Fruit fly (Drosophila melanogaster) whole organism, embryonic: ENCODE data around the gene Spn28Dc.

ENCODE experiments used
- Atf6 ChIP-seq: fragments of 200-800 bp; sonication (Bioruptor generic); IDR thresholded peaks from 2 replicates; pipeline ENCODE4 v1.3.6; 2022; ENCODE audit warnings: missing biosample characterization, missing genetic modification characterization
- Bteb2 ChIP-seq: fragments of 200-800 bp; sonication (Bioruptor generic); optimal IDR thresholded peaks from 2 replicates; lab custom pipeline; 2016; ENCODE audit warnings: missing biosample characterization, missing genetic modification characterization
- CG11695 ChIP-seq: fragments of 200-800 bp; sonication (Bioruptor generic); IDR thresholded peaks from 3 replicates; pipeline ENCODE4 v1.3.6; 2022; ENCODE audit warnings: missing biosample characterization, missing genetic modification characterization
- CG12219 ChIP-seq: fragments of 200-800 bp; sonication (Bioruptor generic); optimal IDR thresholded peaks from 3 replicates; lab custom pipeline; 2018; ENCODE audit warnings: missing biosample characterization, mild to moderate bottlenecking, missing genetic modification characterization
- CG14860 ChIP-seq: fragments of 200-800 bp; sonication (Bioruptor generic); IDR thresholded peaks from 3 replicates; pipeline ENCODE4 v1.3.6; 2022; ENCODE audit warnings: missing biosample characterization, missing genetic modification characterization; ENCODE audit not compliant: partially characterized antibody
- CG14965 ChIP-seq: fragments of 200-800 bp; sonication (Bioruptor generic); optimal IDR thresholded peaks from 2 replicates; lab custom pipeline; 2016; ENCODE audit warnings: missing biosample characterization, missing genetic modification characterization, borderline replicate concordance
- CG15479 ChIP-seq: fragments of 200-800 bp; sonication (Bioruptor generic); optimal IDR thresholded peaks from 3 replicates; lab custom pipeline; 2019; ENCODE audit warnings: missing biosample characterization, mild to moderate bottlenecking, missing genetic modification characterization, moderate library complexity
- CG18476 ChIP-seq: fragments of 200-800 bp; sonication (Bioruptor generic); optimal IDR thresholded peaks from 2 replicates; lab custom pipeline; 2016; ENCODE audit warnings: missing biosample characterization, mild to moderate bottlenecking, missing genetic modification characterization
- CG2120 ChIP-seq: fragments of 200-800 bp; sonication (Bioruptor generic); optimal IDR thresholded peaks from 3 replicates; lab custom pipeline; 2016; ENCODE audit warnings: missing biosample characterization, missing genetic modification characterization
- CG2875 ChIP-seq: fragments of 200-800 bp; sonication (Bioruptor generic); optimal IDR thresholded peaks from 2 replicates; lab custom pipeline; 2017; ENCODE audit warnings: missing biosample characterization, mild to moderate bottlenecking, missing genetic modification characterization, missing genetic modification reagents
- CG31441 ChIP-seq: fragments of 200-800 bp; sonication (Bioruptor generic); IDR thresholded peaks from 2 replicates; pipeline ENCODE4 v1.3.6; 2022; ENCODE audit warnings: missing biosample characterization, missing genetic modification characterization
- CG43689 ChIP-seq: fragments of 200-800 bp; sonication (Bioruptor generic); IDR thresholded peaks from 2 replicates; pipeline ENCODE4 v1.3.6; 2022; ENCODE audit warnings: missing biosample characterization, missing genetic modification characterization
- CG5953 ChIP-seq: fragments of 200-800 bp; sonication (Bioruptor generic); IDR thresholded peaks from 2 replicates; pipeline ENCODE4 v1.3.6; 2022; ENCODE audit warnings: missing biosample characterization, missing genetic modification characterization
- CG6689 ChIP-seq: fragments of 200-800 bp; sonication (Bioruptor generic); IDR thresholded peaks from 2 replicates; pipeline ENCODE4 v1.3.6; 2022; ENCODE audit warnings: missing biosample characterization, missing genetic modification characterization
- CG6854 ChIP-seq: fragments of 200-800 bp; sonication (Bioruptor generic); optimal IDR thresholded peaks from 3 replicates; lab custom pipeline; 2017; ENCODE audit warnings: missing biosample characterization, mild to moderate bottlenecking, missing genetic modification characterization
- CG8290 ChIP-seq, 3 experiments: fragments of 200-800 bp; sonication (Bioruptor generic); optimal IDR thresholded peaks; 2 replicates each; lab custom pipeline; 2016 to 2019; ENCODE audit warnings: missing biosample characterization in 3 of 3, missing genetic modification characterization in 3 of 3, mild to moderate bottlenecking in 2 of 3, moderate library complexity in 1 of 3
- CoRest ChIP-seq: fragments of 200-800 bp; sonication (Bioruptor generic); optimal IDR thresholded peaks from 3 replicates; lab custom pipeline; 2018; ENCODE audit warnings: missing biosample characterization, mild to moderate bottlenecking, missing genetic modification characterization, moderate library complexity
- Drgx ChIP-seq: fragments of 200-800 bp; sonication (Bioruptor generic); IDR thresholded peaks from 2 replicates; pipeline ENCODE4 v1.3.6; 2022; ENCODE audit warnings: missing biosample characterization, missing genetic modification characterization
- Fer2 ChIP-seq: fragments of 200-800 bp; sonication (Bioruptor generic); optimal IDR thresholded peaks from 2 replicates; lab custom pipeline; 2018; ENCODE audit warnings: missing biosample characterization, mild to moderate bottlenecking, missing genetic modification characterization, moderate library complexity
- Hsf ChIP-seq: fragments of 200-800 bp; sonication (Bioruptor generic); optimal IDR thresholded peaks from 3 replicates; lab custom pipeline; 2016; ENCODE audit warnings: missing biosample characterization, missing genetic modification characterization
- Meics ChIP-seq: fragments of 200-800 bp; sonication (Bioruptor generic); optimal IDR thresholded peaks from 2 replicates; lab custom pipeline; 2017; ENCODE audit warnings: missing biosample characterization, mild to moderate bottlenecking, missing genetic modification characterization
- Oli ChIP-seq: fragments of 200-800 bp; sonication (Bioruptor generic); optimal IDR thresholded peaks from 2 replicates; lab custom pipeline; 2018; ENCODE audit warnings: missing biosample characterization, mild to moderate bottlenecking, missing genetic modification characterization, moderate library complexity
- Scr ChIP-seq: fragments of 200-800 bp; sonication (Bioruptor generic); IDR thresholded peaks from 2 replicates; pipeline ENCODE4 v1.3.6; 2022; ENCODE audit warnings: missing biosample characterization, missing genetic modification characterization; ENCODE audit not compliant: partially characterized antibody
- Six4 ChIP-seq: fragments of 200-800 bp; sonication (Bioruptor generic); optimal IDR thresholded peaks from 2 replicates; lab custom pipeline; 2016; ENCODE audit warnings: missing biosample characterization, missing genetic modification characterization
- Ssrp ChIP-seq: fragments of 200-800 bp; sonication (Bioruptor generic); optimal IDR thresholded peaks from 2 replicates; lab custom pipeline; 2018; ENCODE audit warnings: missing biosample characterization, mild to moderate bottlenecking, missing genetic modification characterization, moderate library complexity
- Trl ChIP-seq, 3 experiments: fragments of >200 bp in 2 of 3; fragments of 200-800 bp in 1 of 3; sonication (Bioruptor generic) in 1 of 3; optimal IDR thresholded peaks; 2 replicates in 1 of 3; 3 replicates in 2 of 3; lab custom pipeline; 2016 to 2017; ENCODE audit warnings: missing biosample characterization in 1 of 3, missing genetic modification characterization in 1 of 3
- ci ChIP-seq: fragments of 200-800 bp; sonication (Bioruptor generic); IDR thresholded peaks from 3 replicates; pipeline ENCODE4 v1.3.6; 2022; ENCODE audit warnings: missing biosample characterization, missing genetic modification characterization
- dmrt99B ChIP-seq: fragments of 200-800 bp; sonication (Bioruptor generic); optimal IDR thresholded peaks from 2 replicates; lab custom pipeline; 2018; ENCODE audit warnings: missing biosample characterization, mild to moderate bottlenecking, missing genetic modification characterization, moderate library complexity
- en ChIP-seq: fragments of 200-800 bp; sonication (Bioruptor generic); optimal IDR thresholded peaks from 2 replicates; lab custom pipeline; 2016; ENCODE audit warnings: missing biosample characterization, missing genetic modification characterization
- eve ChIP-seq, 2 experiments: fragments of >200 bp; optimal IDR thresholded peaks; 2 replicates each; lab custom pipeline; 2017; ENCODE audit warnings: missing biosample characterization in 2 of 2, missing genetic modification characterization in 2 of 2
- ewg ChIP-seq: fragments of 200-800 bp; sonication (Bioruptor generic); optimal IDR thresholded peaks from 3 replicates; lab custom pipeline; 2017; ENCODE audit warnings: mild to moderate bottlenecking, missing biosample characterization, missing genetic modification reagents, missing genetic modification characterization
- fd96Cb ChIP-seq: fragments of 200-800 bp; sonication (Bioruptor generic); optimal IDR thresholded peaks from 2 replicates; lab custom pipeline; 2018; ENCODE audit warnings: missing biosample characterization, mild to moderate bottlenecking, missing genetic modification characterization, moderate library complexity
- gem ChIP-seq: fragments of 200-800 bp; sonication (Bioruptor generic); optimal IDR thresholded peaks from 2 replicates; lab custom pipeline; 2019; ENCODE audit warnings: missing biosample characterization, mild to moderate bottlenecking, missing genetic modification characterization, moderate library complexity
- grau ChIP-seq: fragments of 200-800 bp; optimal IDR thresholded peaks from 3 replicates; lab custom pipeline; 2019; ENCODE audit warnings: missing biosample characterization, mild to moderate bottlenecking, missing genetic modification characterization, moderate library complexity
- knrl ChIP-seq: fragments of 200-800 bp; sonication (Bioruptor generic); IDR thresholded peaks from 3 replicates; pipeline ENCODE4 v1.3.6; 2022; ENCODE audit warnings: missing biosample characterization, missing genetic modification characterization; ENCODE audit not compliant: partially characterized antibody
- lilli ChIP-seq: fragments of 200-800 bp; sonication (Bioruptor generic); optimal IDR thresholded peaks from 3 replicates; lab custom pipeline; 2016; ENCODE audit warnings: missing biosample characterization, missing genetic modification characterization
- mirr ChIP-seq: fragments of 200-800 bp; sonication (Bioruptor generic); optimal IDR thresholded peaks from 3 replicates; lab custom pipeline; 2018; ENCODE audit warnings: missing biosample characterization, mild to moderate bottlenecking, missing genetic modification characterization
- mld ChIP-seq: fragments of 200-800 bp; sonication (Bioruptor generic); IDR thresholded peaks from 3 replicates; pipeline ENCODE4 v1.3.6; 2022; ENCODE audit warnings: missing biosample characterization, missing genetic modification characterization; ENCODE audit not compliant: partially characterized antibody
- onecut ChIP-seq: fragments of 200-800 bp; sonication (Bioruptor generic); IDR thresholded peaks from 2 replicates; pipeline ENCODE4 v1.3.6; 2022; ENCODE audit warnings: missing biosample characterization, missing genetic modification characterization
- pum ChIP-seq: fragments of 200-800 bp; sonication (Bioruptor generic); optimal IDR thresholded peaks from 2 replicates; lab custom pipeline; 2016; ENCODE audit warnings: missing biosample characterization, missing genetic modification characterization
- ranshi ChIP-seq: fragments of 200-800 bp; sonication (Bioruptor generic); IDR thresholded peaks from 2 replicates; pipeline ENCODE4 v1.3.6; 2022; ENCODE audit warnings: missing biosample characterization, missing genetic modification characterization
- row ChIP-seq: fragments of 200-800 bp; sonication (Bioruptor generic); IDR thresholded peaks from 3 replicates; pipeline ENCODE4 v1.3.6; 2022; ENCODE audit warnings: missing biosample characterization, missing genetic modification characterization
- sd ChIP-seq: fragments of 200-800 bp; sonication (Bioruptor generic); optimal IDR thresholded peaks from 3 replicates; lab custom pipeline; 2018; ENCODE audit warnings: missing biosample characterization, mild to moderate bottlenecking, missing genetic modification characterization, moderate library complexity
- sqz ChIP-seq: fragments of 200-800 bp; sonication (Bioruptor generic); optimal IDR thresholded peaks from 3 replicates; lab custom pipeline; 2018; ENCODE audit warnings: missing biosample characterization, mild to moderate bottlenecking, missing genetic modification characterization
- tna ChIP-seq: fragments of 200-800 bp; sonication (Bioruptor generic); IDR thresholded peaks from 2 replicates; pipeline ENCODE4 v1.3.6; 2022; ENCODE audit warnings: missing biosample characterization, missing genetic modification characterization; ENCODE audit not compliant: partially characterized antibody
- vvl ChIP-seq: fragments of 200-800 bp; sonication (Bioruptor generic); IDR thresholded peaks from 2 replicates; pipeline ENCODE4 v1.3.6; 2022; ENCODE audit warnings: missing biosample characterization, missing genetic modification characterization

Spn28Dc gene

DNA sequence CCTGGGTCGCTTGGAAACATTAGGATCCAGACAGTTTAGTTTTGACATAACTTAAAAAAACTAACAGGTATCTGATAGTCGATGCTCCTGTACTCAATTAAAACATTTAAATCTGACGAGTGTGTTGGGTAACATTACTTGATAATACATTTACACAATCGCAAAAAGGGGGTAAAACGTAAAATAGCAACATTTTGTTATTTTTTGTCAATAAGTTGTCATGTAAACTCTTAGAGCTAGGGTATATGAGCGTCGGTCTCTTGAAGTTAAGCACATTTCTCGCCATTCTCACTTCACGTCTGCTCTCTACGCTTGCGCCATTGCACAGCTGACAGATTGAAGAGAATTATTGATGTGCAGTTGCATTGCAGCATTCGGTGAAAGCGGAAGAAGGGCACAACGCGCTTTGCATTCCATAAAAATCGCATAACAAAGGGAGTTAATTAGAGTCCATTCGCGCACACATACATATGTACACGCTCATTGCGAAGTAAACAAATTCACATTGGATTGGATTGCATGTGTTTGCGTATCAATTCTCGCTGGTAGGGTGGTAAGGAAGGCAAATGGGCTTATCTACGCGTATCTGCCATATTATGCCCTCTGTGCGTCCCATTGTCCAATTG, 22.0 kb downstream of the Spn28Dc start (continued):
- TF ChIP-seq ranshi (GFP tag; lab: Robert Waterston, UW), result 0 out of 2 replicates have a peak, but pooled peaks have one; percentile 12
- TF ChIP-seq CoRest (tag; lab: Kevin White, UChicago), result peak; percentile 12
- peak; percentile 53 for TF ChIP-seq Scr (GFP tag; lab: Robert Waterston, UW)
- peak; percentile 27 for TF ChIP-seq fd96Cb (tag; lab: Kevin White, UChicago)
- TF ChIP-seq CG2120 (GFP tag; lab: Kevin White, UChicago), result peak; percentile 11
- peak; percentile 63 for TF ChIP-seq row (GFP tag; lab: Robert Waterston, UW)
- peak; percentile 45; the same call in 1 of the 2 replicates for TF ChIP-seq vvl (GFP tag; lab: Robert Waterston, UW)
- TF ChIP-seq Oli (tag; lab: Kevin White, UChicago), result peak; percentile 11
- no peak for TF ChIP-seq CG8290 (GFP tag; optimal IDR thresholded peaks at IDR 0.05; lab: Kevin White, UChicago)
- peak in 1 of 2 experiments; percentile 51 for TF ChIP-seq CG8290 (tag; optimal IDR thresholded peaks at IDR 0.05; lab: Kevin White, UChicago)
- TF ChIP-seq en (GFP tag; lab: Kevin White, UChicago), result peak; percentile 9
- TF ChIP-seq Trl (optimal IDR thresholded peaks at IDR 0.05; lab: Kevin White, UChicago), result peak; percentile 27 to 38
- peak; percentile 7 for TF ChIP-seq Trl (GFP tag; optimal IDR thresholded peaks at IDR 0.05; lab: Kevin White, UChicago)
- peak; percentile 28 for TF ChIP-seq CG15479
- peak; percentile 2 for TF ChIP-seq CG18476 (GFP tag; lab: Kevin White, UChicago)
- peak; percentile 88 for TF ChIP-seq ewg (GFP tag; lab: Kevin White, UChicago)
- TF ChIP-seq CG12219, result peak; percentile 24
- TF ChIP-seq CG14860 (GFP tag; lab: Robert Waterston, UW), result peak; percentile 84
- no peak for TF ChIP-seq eve (GFP tag; optimal IDR thresholded peaks at IDR 0.05; lab: Kevin White, UChicago)
- peak; percentile 57; the same call in 2 of the 3 replicates for TF ChIP-seq mld (GFP tag; lab: Robert Waterston, UW)
- peak; percentile 44 for TF ChIP-seq mirr
- TF ChIP-seq dmrt99B (tag; lab: Kevin White, UChicago), result peak; percentile 20
- peak; percentile 5 for TF ChIP-seq sqz (GFP tag; lab: Kevin White, UChicago)
- TF ChIP-seq Bteb2, result peak; percentile 9
- peak; percentile 46 for TF ChIP-seq gem (tag; lab: Kevin White, UChicago)
- no peak for TF ChIP-seq CG2875 (GFP tag; lab: Kevin White, UChicago)
- peak; percentile 6 for TF ChIP-seq CG14965 (GFP tag; lab: Kevin White, UChicago)
- 0 out of 2 replicates have a peak, but pooled peaks have one; percentile 11 for TF ChIP-seq CG6689 (GFP tag; lab: Robert Waterston, UW)
- TF ChIP-seq lilli (GFP tag; lab: Kevin White, UChicago), result peak; percentile 16
- TF ChIP-seq Hsf, result peak; percentile 28
- TF ChIP-seq ci, result 0 out of 3 replicates have a peak, but pooled peaks have one; percentile 38
- TF ChIP-seq onecut (GFP tag; lab: Robert Waterston, UW), result peak; percentile 23; the same call in 1 of the 2 replicates
- peak; percentile 39 for TF ChIP-seq Drgx (GFP tag; lab: Robert Waterston, UW)
- TF ChIP-seq Meics (GFP tag; lab: Kevin White, UChicago), result peak; percentile 39
- TF ChIP-seq knrl (GFP tag; lab: Robert Waterston, UW), result peak; percentile 41; the same call in 2 of the 3 replicates
- peak; percentile 4 for TF ChIP-seq Ssrp (tag; lab: Kevin White, UChicago)
- peak; percentile 17 for TF ChIP-seq grau (tag; lab: Kevin White, UChicago)
- TF ChIP-seq CG11695 (GFP tag; lab: Robert Waterston, UW), result 0 out of 3 replicates have a peak, but pooled peaks have one; percentile 36
- no peak for TF ChIP-seq CG43689 (GFP tag; lab: Robert Waterston, UW)
- TF ChIP-seq CG31441 (GFP tag; lab: Robert Waterston, UW), result 0 out of 2 replicates have a peak, but pooled peaks have one; percentile 15
- TF ChIP-seq Fer2, result no peak
- no peak for TF ChIP-seq CG5953 (GFP tag; lab: Robert Waterston, UW)
- TF ChIP-seq sd (tag; lab: Kevin White, UChicago), result no peak
- no peak for TF ChIP-seq pum (GFP tag; lab: Kevin White, UChicago)
- TF ChIP-seq Atf6 (GFP tag; lab: Robert Waterston, UW), result peak; percentile 38; the same call in 1 of the 2 replicates
- TF ChIP-seq Six4 (GFP tag; lab: Kevin White, UChicago), result peak; percentile 17
- no peak for TF ChIP-seq CG6854
- peak; percentile 68; the same call in 1 of the 2 replicates for TF ChIP-seq tna
